Worm (Caenorhabditis elegans): ENCODE measurements around the gene mig-38.

Gene mig-38

ce11 chrIV:11563090-11563489 is 31.0 kb upstream of the mig-38 start:
- peak; percentile 94 for TF ChIP-seq aha-1 (tag)
- no peak for TF ChIP-seq R02D3.7 (tag; optimal IDR thresholded peaks at IDR 0.05)

ce11 chrIV:11565022-11565421 is 29.0 kb upstream of the mig-38 start:
- TF ChIP-seq ZK337.2 (GFP tag; IDR thresholded peaks at IDR 0.05) = no peak
- TF ChIP-seq Y48G9A.11 (GFP tag; IDR thresholded peaks at IDR 0.05) = 0 out of 2 replicates have a peak, but pooled peaks have one; percentile 14
- no peak for TF ChIP-seq daf-16 (GFP tag; optimal IDR thresholded peaks at IDR 0.05)
- TF ChIP-seq daf-16 (tag; optimal IDR thresholded peaks at IDR 0.05) = no peak
- TF ChIP-seq egl-27 (tag; optimal IDR thresholded peaks at IDR 0.05) = no peak
- peak; percentile 96 for TF ChIP-seq set-16 (GFP tag; IDR thresholded peaks at IDR 0.05)
- TF ChIP-seq mdl-1 (tag; optimal IDR thresholded peaks at IDR 0.05) = no peak
- TF ChIP-seq arid-1 (GFP tag; conservative IDR thresholded peaks at IDR 0.05) = no peak
- no peak for TF ChIP-seq spr-1 (tag; optimal IDR thresholded peaks at IDR 0.05)
- TF ChIP-seq aha-1 (tag) = peak; percentile 0
- no peak for TF ChIP-seq zfp-2 (tag; optimal IDR thresholded peaks at IDR 0.05)
- TF ChIP-seq duxl-1 (tag; optimal IDR thresholded peaks at IDR 0.05; ENCODE audit: poor library complexity) = no peak
- no peak for TF ChIP-seq dmd-9 (GFP tag; IDR thresholded peaks at IDR 0.05)

- TF ChIP-seq tag-97 (GFP tag; IDR thresholded peaks at IDR 0.05) (no peak), nhr-111 (GFP tag; optimal IDR thresholded peaks at IDR 0.05) (no peak), unc-62 (GFP tag; optimal IDR thresholded peaks at IDR 0.05 in 1 of 2) (peak in 1 of 2 experiments; percentile 98), unc-62 (tag; optimal IDR thresholded peaks at IDR 0.05) (no peak), jun-1 (tag; optimal IDR thresholded peaks at IDR 0.05) (peak; percentile 53), nhr-28 (tag; optimal IDR thresholded peaks at IDR 0.05) (peak; percentile 55), dmd-9 (GFP tag; IDR thresholded peaks at IDR 0.05) (no peak), D1046.2 (GFP tag; IDR thresholded peaks at IDR 0.05) (no peak), nhr-42 (GFP tag; IDR thresholded peaks at IDR 0.05) (no peak), madf-9 (GFP tag; conservative IDR thresholded peaks at IDR 0.05) (peak; percentile 55; the same call in 1 of the 2 replicates), snpc-1.2 (GFP tag; IDR thresholded peaks at IDR 0.05) (0 out of 2 replicates have a peak, but pooled peaks have one; percentile 16), set-16 (GFP tag; IDR thresholded peaks at IDR 0.05) (peak; percentile 49; the same call in 1 of the 2 replicates), nhr-237 (tag; optimal IDR thresholded peaks at IDR 0.05) (no peak), ceh-20 (GFP tag; IDR thresholded peaks at IDR 0.05) (peak; percentile 77), ceh-62 (tag; optimal IDR thresholded peaks at IDR 0.05) (no peak), lim-7 (GFP tag; IDR thresholded peaks at IDR 0.05) (no peak), mxl-3 (GFP tag; optimal IDR thresholded peaks at IDR 0.05) (peak; percentile 25), lin-15B (tag; optimal IDR thresholded peaks at IDR 0.05) (no peak), pqm-1 (tag; optimal IDR thresholded peaks at IDR 0.05) (no peak), egl-43 (GFP tag; IDR thresholded peaks at IDR 0.05) (no peak), egl-27 (tag; optimal IDR thresholded peaks at IDR 0.05) (no peak), tra-1 (GFP tag; IDR thresholded peaks at IDR 0.05) (no peak), T26A8.4 (GFP tag; IDR thresholded peaks at IDR 0.05) (peak; percentile 88), nhr-41 (GFP tag; IDR thresholded peaks at IDR 0.05) (no peak), nhr-76 (tag; optimal IDR thresholded peaks at IDR 0.05) (no peak), lin-39 (tag; optimal IDR thresholded peaks at IDR 0.05) (no peak), ceh-44 (GFP tag; IDR thresholded peaks at IDR 0.05) (peak; percentile 73), nhr-11 (tag; optimal IDR thresholded peaks at IDR 0.05) (peak; percentile 46), spr-1 (tag; optimal IDR thresholded peaks at IDR 0.05) (peak; percentile 71), dve-1 (tag; optimal IDR thresholded peaks at IDR 0.05; ENCODE audit: insufficient read depth) (peak; percentile 95), lin-29 (GFP tag; IDR thresholded peaks at IDR 0.05) (peak; percentile 62; the same call in 1 of the 2 replicates), nhr-77 (tag; optimal IDR thresholded peaks at IDR 0.05) (peak; percentile 83), ztf-7 (tag; optimal IDR thresholded peaks at IDR 0.05) (peak; percentile 73), attf-4 (tag; optimal IDR thresholded peaks at IDR 0.05) (no peak), dmd-6 (GFP tag; IDR thresholded peaks at IDR 0.05) (peak; percentile 54), dmd-8 (GFP tag; IDR thresholded peaks at IDR 0.05) (no peak), skn-1 (tag; optimal IDR thresholded peaks at IDR 0.05) (no peak), gei-8 (GFP tag; optimal IDR thresholded peaks at IDR 0.05) (no peak), php-3 (GFP tag; IDR thresholded peaks at IDR 0.05) (peak; percentile 65; the same call in 1 of the 2 replicates), daf-16 (GFP tag; optimal IDR thresholded peaks at IDR 0.05) (peak in 1 of 2 experiments; percentile 58), daf-16 (tag; optimal IDR thresholded peaks at IDR 0.05) (peak; percentile 54)
Measured at ce11 chrIV:11566146-11566545, 27.9 kb upstream of the mig-38 start, which contains the start of gene sec-24.1. sec-24.1 (minus strand) TSS chrIV:11566194.
